Worm (Caenorhabditis elegans) whole organism, L1 larva: Measurements from ENCODE around the gene EGAP9.3.

Experiments used
- aha-1 ChIP-seq: fragments of 150-350 bp; optimal IDR thresholded peaks from 2 replicates; lab custom pipeline; 2014; ENCODE audit warnings: missing biosample characterization, missing genetic modification characterization
- ama-1 ChIP-seq: fragments of 150-350 bp; optimal IDR thresholded peaks from 2 replicates; lab custom pipeline; 2014
- lin-39 ChIP-seq: fragments of 150-350 bp; optimal IDR thresholded peaks from 2 replicates; lab custom pipeline; 2014; ENCODE audit warnings: missing biosample characterization, missing genetic modification reagents, missing genetic modification characterization
- mef-2 ChIP-seq: fragments of 150-350 bp; optimal IDR thresholded peaks from 2 replicates; lab custom pipeline; 2014; ENCODE audit warnings: missing biosample characterization, missing genetic modification characterization
- nhr-237 ChIP-seq: fragments of 150-350 bp; optimal IDR thresholded peaks from 2 replicates; lab custom pipeline; 2014; ENCODE audit warnings: missing biosample characterization, missing genetic modification characterization
- nhr-28 ChIP-seq: fragments of 150-350 bp; optimal IDR thresholded peaks from 2 replicates; lab custom pipeline; 2014; ENCODE audit warnings: missing biosample characterization, missing genetic modification characterization
- skn-1 ChIP-seq: fragments of 150-350 bp; optimal IDR thresholded peaks from 2 replicates; lab custom pipeline; 2014; ENCODE audit warnings: missing biosample characterization, missing genetic modification characterization
- snu-23 ChIP-seq: sonication (generic microtip); optimal IDR thresholded peaks from 2 replicates; lab custom pipeline; 2016; ENCODE audit warnings: missing genetic modification characterization, missing compliant biosample characterization
- tbx-2 ChIP-seq: sonication (generic microtip); optimal IDR thresholded peaks from 2 replicates; lab custom pipeline; 2016; ENCODE audit warnings: missing genetic modification characterization, missing compliant biosample characterization
- zag-1 ChIP-seq: fragments of 150-350 bp; optimal IDR thresholded peaks from 2 replicates; lab custom pipeline; 2014; ENCODE audit warnings: missing biosample characterization, missing genetic modification characterization

ce11 chrV:6576567-6576966 is 3.4 kb downstream of the EGAP9.3 start, which contains the start of gene EGAP9.4:
- no peak for TF ChIP-seq nhr-237
- TF ChIP-seq snu-23, result no peak
- no peak for TF ChIP-seq lin-39
- TF ChIP-seq ama-1 (lab: Kevin White, UChicago), result no peak
- TF ChIP-seq zag-1 (tag; lab: Kevin White, UChicago), result no peak
- TF ChIP-seq mef-2, result no peak
- no peak for TF ChIP-seq tbx-2
- TF ChIP-seq aha-1 (tag; lab: Kevin White, UChicago), result no peak
- no peak for TF ChIP-seq skn-1 (tag; lab: Kevin White, UChicago)
- no peak for TF ChIP-seq nhr-28
